Worm (Caenorhabditis elegans) whole organism, midembryonic: ENCODE measurements around the gene nhr-204.

Source experiments
- T22C8.4 ChIP-seq: fragments of 200-800 bp; sonication (Bioruptor generic); IDR thresholded peaks from 2 replicates; pipeline ENCODE4 v1.3.6; 2022; ENCODE audit warnings: missing genetic modification characterization, missing compliant biosample characterization
- cog-1 ChIP-seq: sonication (generic microtip); optimal IDR thresholded peaks from 2 replicates; lab custom pipeline; 2016; ENCODE audit warnings: missing genetic modification characterization, missing compliant biosample characterization
- flt-1 ChIP-seq: fragments of 200-800 bp; sonication (Bioruptor generic); IDR thresholded peaks from 2 replicates; pipeline ENCODE4 v1.3.6; 2022; ENCODE audit warnings: missing genetic modification characterization, missing compliant biosample characterization
- klf-2 ChIP-seq: fragments of 200-800 bp; sonication (Bioruptor generic); conservative IDR thresholded peaks from 2 replicates; pipeline ENCODE4 v1.3.6; 2022; ENCODE audit warnings: missing genetic modification reagents, missing genetic modification characterization, missing compliant biosample characterization
- med-1 ChIP-seq: sonication (generic microtip); optimal IDR thresholded peaks from 2 replicates; lab custom pipeline; 2017; ENCODE audit warnings: missing genetic modification characterization, mild to moderate bottlenecking, missing compliant biosample characterization, antibody characterized with exemption, missing genetic modification reagents; ENCODE audit not compliant: insufficient read depth
- ref-1 ChIP-seq: fragments of 200-800 bp; sonication (Bioruptor generic); conservative IDR thresholded peaks from 2 replicates; pipeline ENCODE4 v1.3.6; 2022; ENCODE audit warnings: missing genetic modification reagents, missing genetic modification characterization, missing compliant biosample characterization
- tab-1 ChIP-seq: fragments of 200-800 bp; sonication (Bioruptor generic); IDR thresholded peaks from 2 replicates; pipeline ENCODE4 v1.3.6; 2022; ENCODE audit warnings: missing genetic modification characterization, missing compliant biosample characterization
- ztf-23 ChIP-seq: fragments of 200-800 bp; sonication (Bioruptor generic); IDR thresholded peaks from 2 replicates; pipeline ENCODE4 v1.3.6; 2022; ENCODE audit warnings: missing genetic modification reagents, missing genetic modification characterization, missing compliant biosample characterization
- ztf-29 ChIP-seq: fragments of 200-800 bp; sonication (Bioruptor generic); IDR thresholded peaks from 2 replicates; pipeline ENCODE4 v1.3.6; 2022; ENCODE audit warnings: missing genetic modification reagents, missing genetic modification characterization, missing compliant biosample characterization

Gene nhr-204

ce11 chrV:258730-259129 is at the start of gene nhr-204:
nhr-204 (minus strand) TSS chrV:258830.
- TF ChIP-seq ztf-23 (no peak), tab-1 (GFP tag; lab: Robert Waterston, UW) (no peak), cog-1 (no peak), ref-1 (no peak), ztf-29 (GFP tag; lab: Robert Waterston, UW) (no peak), T22C8.4 (GFP tag; lab: Robert Waterston, UW) (no peak), med-1 (no peak), klf-2 (GFP tag; lab: Robert Waterston, UW) (no peak), flt-1 (GFP tag; lab: Robert Waterston, UW) (no peak)

DNA sequence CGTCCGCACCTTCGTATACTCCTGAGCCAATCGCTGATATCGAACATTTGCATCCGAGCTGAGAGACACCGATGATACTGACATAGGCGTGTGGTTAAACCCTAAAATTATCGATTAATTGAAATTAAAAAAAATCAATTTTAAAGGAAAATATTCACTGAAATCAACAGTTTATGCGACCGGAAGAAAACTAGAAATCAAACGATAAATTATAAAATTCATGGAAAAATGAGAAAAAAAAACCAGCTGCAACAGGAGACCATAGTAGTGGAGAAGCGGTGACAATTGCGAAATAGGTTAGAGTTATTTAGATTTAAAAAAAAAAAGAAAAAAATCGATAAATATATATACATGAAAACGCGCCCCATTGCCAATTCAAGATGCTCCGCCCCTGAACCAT is 46.0 kb upstream of the nhr-204 start, which contains the start of gene F33E11.3:
Gene F33E11.3, minus strand, starts transcription at position 101 of the 400 bp plus-strand sequence.
- TF ChIP-seq T22C8.4 (GFP tag; lab: Robert Waterston, UW) (no peak), tab-1 (GFP tag; lab: Robert Waterston, UW) (no peak), flt-1 (GFP tag; lab: Robert Waterston, UW) (no peak), ztf-29 (GFP tag; lab: Robert Waterston, UW) (no peak), klf-2 (GFP tag; lab: Robert Waterston, UW) (no peak), ref-1 (no peak), med-1 (no peak), ztf-23 (no peak), cog-1 (no peak)

DNA sequence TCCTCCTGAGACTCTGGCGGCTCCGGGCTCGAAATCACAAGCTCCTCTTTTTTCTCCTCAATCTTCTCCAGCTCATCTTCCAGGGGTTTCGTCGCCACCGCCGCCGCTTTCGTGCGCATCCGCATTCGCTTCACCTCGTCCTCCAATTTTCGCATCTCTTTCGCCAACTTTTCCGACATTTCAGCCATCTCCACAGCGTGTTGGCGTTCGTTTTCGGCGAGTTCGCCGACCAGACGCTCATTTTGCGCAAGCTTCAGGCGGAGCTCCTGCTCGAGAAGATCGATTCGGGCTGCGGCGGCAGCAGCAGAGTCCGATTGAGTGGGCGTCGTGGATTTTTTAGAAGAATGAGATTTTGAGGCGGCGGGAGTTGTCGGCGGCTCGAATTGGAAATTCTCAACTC is 44.6 kb upstream of the nhr-204 start:
- no peak for TF ChIP-seq cog-1
- no peak for TF ChIP-seq med-1
- TF ChIP-seq tab-1 (GFP tag; lab: Robert Waterston, UW), result no peak
- TF ChIP-seq ref-1, result no peak
- TF ChIP-seq flt-1 (GFP tag; lab: Robert Waterston, UW), result no peak
- TF ChIP-seq klf-2 (GFP tag; lab: Robert Waterston, UW), result no peak
- TF ChIP-seq T22C8.4 (GFP tag; lab: Robert Waterston, UW), result no peak
- no peak for TF ChIP-seq ztf-23
- TF ChIP-seq ztf-29 (GFP tag; lab: Robert Waterston, UW), result no peak

- TF ChIP-seq tab-1 (GFP tag; lab: Robert Waterston, UW) (no peak), cog-1 (no peak), flt-1 (GFP tag; lab: Robert Waterston, UW) (no peak), ztf-23 (no peak), ref-1 (no peak), T22C8.4 (GFP tag; lab: Robert Waterston, UW) (no peak), klf-2 (GFP tag; lab: Robert Waterston, UW) (no peak), ztf-29 (GFP tag; lab: Robert Waterston, UW) (no peak), med-1 (no peak)
These were observed 39.8 kb upstream of the nhr-204 start for ce11 chrV:298395-298794.

ce11 chrV:297424-297991 is 38.9 kb upstream of the nhr-204 start, which contains the start of gene F33E11.2:
F33E11.2 (plus strand) TSS chrV:297947.
- no peak for TF ChIP-seq flt-1 (GFP tag; lab: Robert Waterston, UW)
- no peak for TF ChIP-seq klf-2 (GFP tag; lab: Robert Waterston, UW)
- no peak for TF ChIP-seq cog-1
- TF ChIP-seq tab-1 (GFP tag; lab: Robert Waterston, UW), result no peak

- TF ChIP-seq cog-1 (no peak), tab-1 (GFP tag; lab: Robert Waterston, UW) (no peak), flt-1 (GFP tag; lab: Robert Waterston, UW) (no peak), ztf-23 (no peak), med-1 (no peak)
These were observed 37.2 kb upstream of the nhr-204 start for ce11 chrV:295802-296201.

DNA sequence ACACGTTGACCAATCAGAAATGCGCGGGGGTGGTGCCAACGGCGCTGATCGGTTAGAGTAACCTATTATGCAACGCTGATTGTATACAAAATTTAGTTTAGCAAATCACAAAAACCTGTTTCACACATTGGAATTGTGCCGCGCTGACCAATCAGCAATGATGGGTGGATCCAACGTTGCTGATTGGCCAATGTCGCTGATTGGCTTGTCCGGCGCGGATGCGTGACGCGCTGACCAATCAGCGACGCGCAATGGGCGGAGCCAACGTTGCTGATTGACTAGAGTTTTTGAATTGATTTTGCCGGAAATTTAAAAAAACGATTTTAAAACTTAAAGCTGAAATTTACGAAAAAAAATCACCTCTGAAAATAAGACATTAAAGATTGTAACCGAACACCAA is 26.7 kb upstream of the nhr-204 start:
- no peak for TF ChIP-seq ztf-29 (GFP tag; lab: Robert Waterston, UW)
- TF ChIP-seq ztf-23, result no peak
- TF ChIP-seq klf-2 (GFP tag; lab: Robert Waterston, UW), result no peak
- TF ChIP-seq flt-1 (GFP tag; lab: Robert Waterston, UW), result no peak
- no peak for TF ChIP-seq ref-1
- no peak for TF ChIP-seq tab-1 (GFP tag; lab: Robert Waterston, UW)
- TF ChIP-seq T22C8.4 (GFP tag; lab: Robert Waterston, UW), result no peak
- TF ChIP-seq cog-1, result no peak

ce11 chrV:284808-285207 is 26.2 kb upstream of the nhr-204 start:
- TF ChIP-seq ref-1 (no peak), tab-1 (GFP tag; lab: Robert Waterston, UW) (no peak), klf-2 (GFP tag; lab: Robert Waterston, UW) (no peak), ztf-29 (GFP tag; lab: Robert Waterston, UW) (no peak), cog-1 (no peak), ztf-23 (no peak), flt-1 (GFP tag; lab: Robert Waterston, UW) (no peak), T22C8.4 (GFP tag; lab: Robert Waterston, UW) (no peak), med-1 (no peak)

DNA sequence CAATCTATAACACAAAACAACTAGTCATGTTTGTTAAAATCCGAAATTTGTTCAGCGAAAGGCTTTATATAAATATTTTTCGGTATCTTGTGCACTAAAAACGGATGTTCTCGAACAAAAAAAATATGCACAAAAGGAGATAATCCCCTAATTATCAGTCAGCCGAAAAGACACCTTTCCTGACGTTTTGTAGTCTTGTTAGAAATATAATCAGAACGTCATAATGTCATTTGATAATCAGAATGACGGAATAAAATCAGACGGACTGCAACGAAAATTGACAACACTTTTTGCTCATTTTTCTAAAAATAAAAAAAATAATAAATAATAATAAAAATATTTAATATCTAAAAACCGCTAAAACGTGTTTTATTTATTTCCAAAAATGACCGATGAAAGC is 25.3 kb upstream of the nhr-204 start:
- no peak for TF ChIP-seq flt-1 (GFP tag; lab: Robert Waterston, UW)
- TF ChIP-seq cog-1, result no peak
- no peak for TF ChIP-seq ztf-29 (GFP tag; lab: Robert Waterston, UW)
- TF ChIP-seq med-1, result no peak
- no peak for TF ChIP-seq klf-2 (GFP tag; lab: Robert Waterston, UW)
- TF ChIP-seq ztf-23, result no peak
- TF ChIP-seq tab-1 (GFP tag; lab: Robert Waterston, UW), result no peak
- TF ChIP-seq T22C8.4 (GFP tag; lab: Robert Waterston, UW), result no peak
- no peak for TF ChIP-seq ref-1

ce11 chrV:281616-282015 is 23.0 kb upstream of the nhr-204 start, which contains the start of gene npr-5:
npr-5 (minus strand) TSS chrV:281716.
- TF ChIP-seq ztf-29 (GFP tag; lab: Robert Waterston, UW) (no peak), klf-2 (GFP tag; lab: Robert Waterston, UW) (no peak), cog-1 (no peak), ztf-23 (no peak), flt-1 (GFP tag; lab: Robert Waterston, UW) (no peak), ref-1 (no peak), med-1 (no peak), T22C8.4 (GFP tag; lab: Robert Waterston, UW) (no peak), tab-1 (GFP tag; lab: Robert Waterston, UW) (no peak)
